Worm (Caenorhabditis elegans): ENCODE results near the gene F16B4.5.
A peak's percentile ranks its signal among the peaks of the same experiment; 100 is the strongest.

ce11 chrV:1569750-1570419 lies 18.3 kb upstream of the F16B4.5 start:
- TF ChIP-seq pha-4 (tag; optimal IDR thresholded peaks at IDR 0.05) (peak; percentile 21), ZK546.5 (tag; optimal IDR thresholded peaks at IDR 0.05) (no peak), ceh-9 (tag; optimal IDR thresholded peaks at IDR 0.05) (no peak), elt-3 (tag; optimal IDR thresholded peaks at IDR 0.05) (no peak), zag-1 (tag; optimal IDR thresholded peaks at IDR 0.05) (no peak), ztf-4 (tag; optimal IDR thresholded peaks at IDR 0.05) (no peak), unc-62 (GFP tag; optimal IDR thresholded peaks at IDR 0.05) (no peak), pqm-1 (tag; optimal IDR thresholded peaks at IDR 0.05) (no peak), aly-2 (tag; optimal IDR thresholded peaks at IDR 0.05) (no peak), lin-15B (tag; optimal IDR thresholded peaks at IDR 0.05) (no peak)

Measured in whole organism, L3 larva.